Fruit fly (Drosophila melanogaster) whole organism, wandering third instar larva: ENCODE measurements around the gene dgt2.
A peak's percentile ranks its signal among the peaks of the same experiment; 100 is the strongest.

Experiments
- Abd-B ChIP-seq: fragments of >200 bp; optimal IDR thresholded peaks from 2 replicates; lab custom pipeline; 2017; ENCODE audit warnings: missing biosample characterization, missing genetic modification characterization
- CG9705 ChIP-seq: fragments of 200-800 bp; sonication (Bioruptor generic); optimal IDR thresholded peaks from 2 replicates; lab custom pipeline; 2018; ENCODE audit warnings: missing biosample characterization, mild to moderate bottlenecking, missing genetic modification characterization
- CrebA ChIP-seq: fragments of 200-800 bp; sonication (Bioruptor generic); optimal IDR thresholded peaks from 2 replicates; lab custom pipeline; 2016; ENCODE audit warnings: missing biosample characterization, mild to moderate bottlenecking, missing genetic modification characterization, borderline replicate concordance
- Dfd ChIP-seq: fragments of >200 bp; optimal IDR thresholded peaks from 2 replicates; lab custom pipeline; 2017; ENCODE audit warnings: missing biosample characterization, missing genetic modification characterization
- Dif ChIP-seq: fragments of 200-275, 200-300 bp; sonication (Bioruptor generic); optimal IDR thresholded peaks from 2 replicates; lab custom pipeline; 2018; ENCODE audit warnings: missing biosample characterization, missing genetic modification characterization; ENCODE audit not compliant: partially characterized antibody
- GATAd ChIP-seq: sonication (Bioruptor generic); optimal IDR thresholded peaks from 2 replicates; lab custom pipeline; 2016; ENCODE audit warnings: missing biosample characterization, missing genetic modification characterization
- HLH106 ChIP-seq: fragments of 200-800 bp; optimal IDR thresholded peaks from 3 replicates; lab custom pipeline; 2019; ENCODE audit warnings: missing biosample characterization, mild to moderate bottlenecking, missing genetic modification characterization, moderate library complexity
- Hnf4 ChIP-seq: fragments of 200-800 bp; sonication (Bioruptor generic); optimal IDR thresholded peaks from 2 replicates; lab custom pipeline; 2016; ENCODE audit warnings: missing biosample characterization, mild to moderate bottlenecking, missing genetic modification characterization
- Hr83 ChIP-seq: fragments of 200-300 bp; sonication (Bioruptor generic); optimal IDR thresholded peaks from 2 replicates; lab custom pipeline; 2016; ENCODE audit warnings: missing biosample characterization, mild to moderate bottlenecking, missing genetic modification characterization, moderate library complexity; ENCODE audit not compliant: poor library complexity, severe bottlenecking
- Myc ChIP-seq: fragments of >200 bp; optimal IDR thresholded peaks from 2 replicates; lab custom pipeline; 2017
- N ChIP-seq: fragments of >200 bp; optimal IDR thresholded peaks from 2 replicates; lab custom pipeline; 2018; ENCODE audit warnings: missing biosample characterization, missing external identifiers, missing genetic modification characterization
- OdsH ChIP-seq: fragments of 200-800 bp; sonication (Bioruptor generic); optimal IDR thresholded peaks from 2 replicates; lab custom pipeline; 2016; ENCODE audit warnings: missing biosample characterization, mild to moderate bottlenecking, missing genetic modification characterization
- Rel ChIP-seq, 2 experiments: fragments of 200-800 bp; sonication (Bioruptor generic) in 1 of 2; optimal IDR thresholded peaks; 2 replicates in 1 of 2; 3 replicates in 1 of 2; lab custom pipeline; 2016 to 2019; ENCODE audit warnings: mild to moderate bottlenecking in 2 of 2, missing biosample characterization in 2 of 2, missing genetic modification characterization in 2 of 2, moderate library complexity in 1 of 2
- Sp1 ChIP-seq: fragments of 200-800 bp; sonication (Bioruptor generic); optimal IDR thresholded peaks from 3 replicates; lab custom pipeline; 2019; ENCODE audit warnings: missing biosample characterization, mild to moderate bottlenecking, missing genetic modification characterization, moderate library complexity
- br ChIP-seq: fragments of 200-800 bp; sonication (Bioruptor generic); optimal IDR thresholded peaks from 2 replicates; lab custom pipeline; 2016; ENCODE audit warnings: missing biosample characterization, missing genetic modification characterization
- brk ChIP-seq: fragments of 200-800 bp; sonication (Bioruptor generic); optimal IDR thresholded peaks from 2 replicates; lab custom pipeline; 2016; ENCODE audit warnings: missing biosample characterization, mild to moderate bottlenecking, missing genetic modification characterization
- dl ChIP-seq, 2 experiments: fragments of 175-275, 200-275 bp in 1 of 2; fragments of 200-275 bp in 1 of 2; sonication (Bioruptor generic); optimal IDR thresholded peaks; lab custom pipeline; 2018; ENCODE audit warnings: mild to moderate bottlenecking in 2 of 2, missing biosample characterization in 2 of 2, missing genetic modification characterization in 2 of 2, moderate library complexity in 2 of 2; ENCODE audit not compliant: partially characterized antibody in 2 of 2, insufficient read depth in 1 of 2
- dsf ChIP-seq: sonication (Bioruptor generic); optimal IDR thresholded peaks from 2 replicates; lab custom pipeline; 2016; ENCODE audit warnings: missing biosample characterization, missing genetic modification characterization, borderline replicate concordance
- ey ChIP-seq: fragments of 200-800 bp; sonication (Bioruptor generic); optimal IDR thresholded peaks from 2 replicates; lab custom pipeline; 2016; ENCODE audit warnings: missing biosample characterization, missing genetic modification characterization
- foxo ChIP-seq, 2 experiments: fragments of 200-800 bp; sonication (Bioruptor generic); optimal IDR thresholded peaks; 2 replicates in 1 of 2; 3 replicates in 1 of 2; lab custom pipeline; 2016 to 2017; ENCODE audit warnings: missing biosample characterization in 2 of 2, missing genetic modification characterization in 2 of 2
- fru ChIP-seq: fragments of 200-800 bp; sonication (Bioruptor generic); optimal IDR thresholded peaks from 3 replicates; lab custom pipeline; 2016; ENCODE audit warnings: missing biosample characterization, mild to moderate bottlenecking, missing genetic modification characterization
- h ChIP-seq: fragments of 200-800 bp; sonication (Bioruptor generic); optimal IDR thresholded peaks from 3 replicates; lab custom pipeline; 2016; ENCODE audit warnings: missing biosample characterization, mild to moderate bottlenecking, missing genetic modification characterization
- jim ChIP-seq: fragments of 175-275, 200-325 bp; sonication (Bioruptor generic); optimal IDR thresholded peaks from 2 replicates; lab custom pipeline; 2016; ENCODE audit warnings: missing biosample characterization, mild to moderate bottlenecking, missing genetic modification characterization
- lola ChIP-seq: fragments of >200 bp; optimal IDR thresholded peaks from 2 replicates; lab custom pipeline; 2017; ENCODE audit warnings: missing biosample characterization, missing genetic modification characterization
- psq ChIP-seq: fragments of 200-800 bp; sonication (Bioruptor generic); optimal IDR thresholded peaks from 3 replicates; lab custom pipeline; 2017; ENCODE audit warnings: missing biosample characterization, mild to moderate bottlenecking, missing genetic modification characterization, moderate library complexity
- rgr ChIP-seq: fragments of 200-800 bp; sonication (Bioruptor generic); optimal IDR thresholded peaks from 3 replicates; lab custom pipeline; 2016; ENCODE audit warnings: missing biosample characterization, mild to moderate bottlenecking, missing genetic modification characterization
- sage ChIP-seq: fragments of 200-800 bp; sonication (Bioruptor generic); optimal IDR thresholded peaks from 2 replicates; lab custom pipeline; 2016; ENCODE audit warnings: missing biosample characterization, mild to moderate bottlenecking, missing genetic modification characterization
- sv ChIP-seq: fragments of 200-800 bp; sonication (Bioruptor generic); optimal IDR thresholded peaks from 3 replicates; lab custom pipeline; 2016; ENCODE audit warnings: missing biosample characterization, missing genetic modification characterization
- tai ChIP-seq: sonication (Bioruptor generic); optimal IDR thresholded peaks from 2 replicates; lab custom pipeline; 2016; ENCODE audit warnings: missing biosample characterization, missing genetic modification characterization
- woc ChIP-seq: sonication (Bioruptor generic); optimal IDR thresholded peaks from 2 replicates; lab custom pipeline; 2016; ENCODE audit warnings: missing biosample characterization, mild to moderate bottlenecking, missing genetic modification characterization

Gene dgt2

dm6 chr2L:12028808-12029207, 39.1 kb downstream of the dgt2 start:
- no peak for TF ChIP-seq Hnf4 (GFP tag; lab: Kevin White, UChicago)
- TF ChIP-seq ey (GFP tag; lab: Kevin White, UChicago) = no peak
- no peak for TF ChIP-seq Myc (lab: Kevin White, UChicago)
- no peak for TF ChIP-seq foxo (GFP tag; optimal IDR thresholded peaks at IDR 0.05; lab: Kevin White, UChicago)
- TF ChIP-seq Hr83 = no peak
- no peak for TF ChIP-seq dsf
- no peak for TF ChIP-seq Dfd (GFP tag; lab: Kevin White, UChicago)
- TF ChIP-seq Rel (GFP tag; optimal IDR thresholded peaks at IDR 0.05; lab: Kevin White, UChicago) = no peak
- TF ChIP-seq Rel (tag; optimal IDR thresholded peaks at IDR 0.05; lab: Kevin White, UChicago) = no peak
- TF ChIP-seq brk (GFP tag; lab: Kevin White, UChicago) = no peak
- TF ChIP-seq N (GFP tag; lab: Kevin White, UChicago) = no peak
- no peak for TF ChIP-seq Dif (GFP tag; lab: Kevin White, UChicago)
- TF ChIP-seq sage (GFP tag; lab: Kevin White, UChicago) = no peak
- TF ChIP-seq CrebA (GFP tag; lab: Kevin White, UChicago) = no peak
- no peak for TF ChIP-seq woc (GFP tag; lab: Kevin White, UChicago)
- TF ChIP-seq fru (GFP tag; lab: Kevin White, UChicago) = no peak
- no peak for TF ChIP-seq OdsH
- no peak for TF ChIP-seq GATAd (GFP tag; lab: Kevin White, UChicago)
- no peak for TF ChIP-seq HLH106 (tag; lab: Kevin White, UChicago)

- peak; percentile 48 for TF ChIP-seq Sp1
- TF ChIP-seq br (GFP tag; lab: Kevin White, UChicago) = peak; percentile 51
- TF ChIP-seq ey (GFP tag; lab: Kevin White, UChicago) = no peak
- no peak for TF ChIP-seq OdsH
- TF ChIP-seq Abd-B (GFP tag; lab: Kevin White, UChicago) = no peak
- no peak for TF ChIP-seq dl (GFP tag; optimal IDR thresholded peaks at IDR 0.05; lab: Kevin White, UChicago; ENCODE audit: insufficient read depth in 1 of 2, partially characterized antibody in 2 of 2)
- no peak for TF ChIP-seq Rel (GFP tag; optimal IDR thresholded peaks at IDR 0.05; lab: Kevin White, UChicago)
- peak; percentile 15 for TF ChIP-seq Rel (tag; optimal IDR thresholded peaks at IDR 0.05; lab: Kevin White, UChicago)
- peak; percentile 67 for TF ChIP-seq h (GFP tag; lab: Kevin White, UChicago)
- TF ChIP-seq Myc (lab: Kevin White, UChicago) = no peak
- no peak for TF ChIP-seq tai (GFP tag; lab: Kevin White, UChicago)
- no peak for TF ChIP-seq woc (GFP tag; lab: Kevin White, UChicago)
- no peak for TF ChIP-seq CG9705 (GFP tag; lab: Kevin White, UChicago)
- peak; percentile 2 for TF ChIP-seq Dif (GFP tag; lab: Kevin White, UChicago)
- TF ChIP-seq sv (GFP tag; lab: Kevin White, UChicago) = no peak
- TF ChIP-seq lola (GFP tag; lab: Kevin White, UChicago) = no peak
- no peak for TF ChIP-seq psq (GFP tag; lab: Kevin White, UChicago)
- no peak for TF ChIP-seq N (GFP tag; lab: Kevin White, UChicago)
- no peak for TF ChIP-seq rgr (GFP tag; lab: Kevin White, UChicago)
- TF ChIP-seq sage (GFP tag; lab: Kevin White, UChicago) = no peak
- no peak for TF ChIP-seq fru (GFP tag; lab: Kevin White, UChicago)
- TF ChIP-seq foxo (GFP tag; optimal IDR thresholded peaks at IDR 0.05; lab: Kevin White, UChicago) = no peak
- no peak for TF ChIP-seq jim (GFP tag; lab: Kevin White, UChicago)
- TF ChIP-seq Dfd (GFP tag; lab: Kevin White, UChicago) = no peak
- TF ChIP-seq Hr83 = no peak
- TF ChIP-seq dsf = no peak
These were observed 40.0 kb downstream of the dgt2 start for dm6 chr2L:12029594-12030197.

DNA sequence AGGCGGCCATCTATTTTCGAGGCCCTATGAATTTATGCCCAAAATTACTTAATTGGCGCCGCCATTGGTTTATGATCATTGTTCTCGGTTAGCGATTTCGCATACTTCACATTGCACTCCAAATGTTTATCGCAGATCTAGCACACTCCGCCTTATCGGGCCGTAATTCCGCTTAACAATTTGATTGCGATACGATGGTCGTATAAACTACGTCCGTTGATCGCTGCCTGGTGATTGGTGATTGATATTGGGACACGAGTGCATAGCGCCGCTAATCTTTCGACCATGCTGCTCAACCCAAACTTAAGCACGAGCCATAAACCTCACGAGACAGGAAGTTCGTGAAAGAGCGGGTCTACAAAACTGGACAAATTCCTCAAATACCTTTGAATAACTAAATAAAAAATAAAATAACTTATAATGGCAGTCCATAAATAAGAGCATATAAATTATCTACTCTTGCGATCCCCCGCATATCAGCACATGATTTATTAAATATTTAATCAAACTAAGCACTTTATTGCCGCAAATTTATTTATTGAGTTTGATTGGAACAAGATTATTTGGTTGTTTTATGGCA, 40.9 kb downstream of the dgt2 start:
- TF ChIP-seq br (GFP tag; lab: Kevin White, UChicago) (peak; percentile 15), Dfd (GFP tag; lab: Kevin White, UChicago) (no peak), h (GFP tag; lab: Kevin White, UChicago) (peak; percentile 89), Rel (GFP tag; optimal IDR thresholded peaks at IDR 0.05; lab: Kevin White, UChicago) (no peak), Rel (tag; optimal IDR thresholded peaks at IDR 0.05; lab: Kevin White, UChicago) (peak; percentile 7), Hr83 (no peak)
- TF ChIP-seq, all 38 proteins: peak for 3
